Fruit fly (Drosophila melanogaster): ENCODE results near the gene cyst.

Gene cyst

DNA sequence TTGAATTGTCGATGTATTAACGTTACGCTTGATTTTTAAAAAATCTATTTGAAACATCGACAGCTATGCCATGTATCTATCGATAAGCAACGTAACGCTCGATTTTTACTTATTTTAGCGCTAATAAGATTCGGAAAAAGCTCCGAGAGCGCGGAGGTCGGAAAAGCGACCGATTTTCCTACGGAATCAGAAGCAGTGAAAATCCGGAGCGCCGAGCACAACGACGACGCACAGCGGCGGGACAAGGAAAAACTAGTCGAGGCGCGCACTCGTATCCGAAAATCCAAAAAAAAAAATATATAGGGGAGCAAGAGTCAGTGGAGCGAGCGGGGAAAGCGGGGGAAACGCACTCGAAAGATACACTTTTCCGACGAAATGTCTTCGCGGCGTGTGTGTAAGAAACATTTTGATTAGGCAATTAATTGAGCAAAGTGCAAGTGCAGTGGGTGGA lies 10.1 kb upstream of the cyst start, which contains the start of gene CG10132 (continued):
- no peak for TF ChIP-seq HmgZ (tag; optimal IDR thresholded peaks at IDR 0.05)
- peak; percentile 47 for TF ChIP-seq E2f2 (GFP tag; IDR thresholded peaks at IDR 0.05)
- no peak for TF ChIP-seq shn (GFP tag; optimal IDR thresholded peaks at IDR 0.05)
- peak; percentile 36; the same call in 1 of the 3 replicates for TF ChIP-seq ci (GFP tag; IDR thresholded peaks at IDR 0.05)
- TF ChIP-seq CHES-1-like (GFP tag; optimal IDR thresholded peaks at IDR 0.05) = no peak
- TF ChIP-seq Tbp (GFP tag; optimal IDR thresholded peaks at IDR 0.05) = no peak
- TF ChIP-seq CoRest (tag; optimal IDR thresholded peaks at IDR 0.05) = no peak
- peak; percentile 53 for TF ChIP-seq ato (GFP tag; IDR thresholded peaks at IDR 0.05; ENCODE audit: partially characterized antibody)
- TF ChIP-seq Oli (tag; optimal IDR thresholded peaks at IDR 0.05) = no peak
- TF ChIP-seq Dll (GFP tag; IDR thresholded peaks at IDR 0.05; ENCODE audit: partially characterized antibody) = peak; percentile 53; the same call in 1 of the 4 replicates
- no peak for TF ChIP-seq Doc2 (GFP tag; IDR thresholded peaks at IDR 0.05)
- TF ChIP-seq BEAF-32 (GFP tag; optimal IDR thresholded peaks at IDR 0.05) = peak; percentile 25
- 0 out of 2 replicates have a peak, but pooled peaks have one; percentile 29 for TF ChIP-seq hbn (GFP tag; IDR thresholded peaks at IDR 0.05; ENCODE audit: partially characterized antibody)
- TF ChIP-seq Stat92E (GFP tag; optimal IDR thresholded peaks at IDR 0.05) = no peak
- peak; percentile 58 for TF ChIP-seq Dref (GFP tag; IDR thresholded peaks at IDR 0.05)
- peak; percentile 59; the same call in 2 of the 3 replicates for TF ChIP-seq CG34224 (GFP tag; IDR thresholded peaks at IDR 0.05; ENCODE audit: partially characterized antibody)
- peak; percentile 40 for TF ChIP-seq CG15514 (GFP tag; optimal IDR thresholded peaks at IDR 0.05)
- TF ChIP-seq CG10209 (GFP tag; optimal IDR thresholded peaks at IDR 0.05) = no peak
- TF ChIP-seq fd102C (GFP tag; optimal IDR thresholded peaks at IDR 0.05) = no peak
- TF ChIP-seq CG18599 (GFP tag; optimal IDR thresholded peaks at IDR 0.05) = peak; percentile 0
- TF ChIP-seq CG13287 (GFP tag; IDR thresholded peaks at IDR 0.05; ENCODE audit: partially characterized antibody) = peak; percentile 66
- peak; percentile 53; the same call in 1 of the 2 replicates for TF ChIP-seq bbx (GFP tag; IDR thresholded peaks at IDR 0.05; ENCODE audit: partially characterized antibody)
- no peak for TF ChIP-seq CG6689 (GFP tag; IDR thresholded peaks at IDR 0.05)
- 0 out of 2 replicates have a peak, but pooled peaks have one; percentile 14 for TF ChIP-seq Drgx (GFP tag; IDR thresholded peaks at IDR 0.05)
- peak; percentile 58; the same call in 1 of the 3 replicates for TF ChIP-seq vnd (GFP tag; IDR thresholded peaks at IDR 0.05; ENCODE audit: partially characterized antibody)
- no peak for TF ChIP-seq tll (GFP tag; optimal IDR thresholded peaks at IDR 0.05)
- TF ChIP-seq CG14965 (GFP tag; optimal IDR thresholded peaks at IDR 0.05; ENCODE audit: borderline replicate concordance) = no peak
- no peak for TF ChIP-seq cato (GFP tag; optimal IDR thresholded peaks at IDR 0.05; ENCODE audit: borderline replicate concordance)
- peak; percentile 86 for TF ChIP-seq Myb (GFP tag; optimal IDR thresholded peaks at IDR 0.05)
- TF ChIP-seq mld (GFP tag; IDR thresholded peaks at IDR 0.05; ENCODE audit: partially characterized antibody) = peak; percentile 70; the same call in 2 of the 3 replicates
- TF ChIP-seq btn (GFP tag; optimal IDR thresholded peaks at IDR 0.05) = no peak
- TF ChIP-seq dmrt99B (tag; optimal IDR thresholded peaks at IDR 0.05) = no peak
- no peak for TF ChIP-seq fd3F (GFP tag; optimal IDR thresholded peaks at IDR 0.05)
- TF ChIP-seq CG8089 (GFP tag; optimal IDR thresholded peaks at IDR 0.05) = no peak
- no peak for TF ChIP-seq ranshi (GFP tag; IDR thresholded peaks at IDR 0.05)
- peak; percentile 21 for TF ChIP-seq CG2116 (GFP tag; optimal IDR thresholded peaks at IDR 0.05)
- peak; percentile 73 for TF ChIP-seq CTCF (GFP tag; optimal IDR thresholded peaks at IDR 0.05)
- TF ChIP-seq ind (GFP tag; optimal IDR thresholded peaks at IDR 0.05) = no peak
- TF ChIP-seq sna (GFP tag; IDR thresholded peaks at IDR 0.05; ENCODE audit: partially characterized antibody) = peak; percentile 16; the same call in 1 of the 2 replicates
- no peak for TF ChIP-seq phol (tag; optimal IDR thresholded peaks at IDR 0.05)
- TF ChIP-seq CG16779 (GFP tag; IDR thresholded peaks at IDR 0.05) = no peak
- TF ChIP-seq CG7963 (GFP tag; IDR thresholded peaks at IDR 0.05; ENCODE audit: partially characterized antibody) = peak; percentile 57; the same call in 1 of the 3 replicates
- no peak for TF ChIP-seq exex (tag; optimal IDR thresholded peaks at IDR 0.05)
- TF ChIP-seq hb (GFP tag; IDR thresholded peaks at IDR 0.05; ENCODE audit: partially characterized antibody) = peak; percentile 67; the same call in 1 of the 3 replicates
- TF ChIP-seq B-H1 (GFP tag; IDR thresholded peaks at IDR 0.05) = no peak
